Fruit fly (Drosophila melanogaster): ENCODE data around the gene Atg6.

Gene Atg6

DNA sequence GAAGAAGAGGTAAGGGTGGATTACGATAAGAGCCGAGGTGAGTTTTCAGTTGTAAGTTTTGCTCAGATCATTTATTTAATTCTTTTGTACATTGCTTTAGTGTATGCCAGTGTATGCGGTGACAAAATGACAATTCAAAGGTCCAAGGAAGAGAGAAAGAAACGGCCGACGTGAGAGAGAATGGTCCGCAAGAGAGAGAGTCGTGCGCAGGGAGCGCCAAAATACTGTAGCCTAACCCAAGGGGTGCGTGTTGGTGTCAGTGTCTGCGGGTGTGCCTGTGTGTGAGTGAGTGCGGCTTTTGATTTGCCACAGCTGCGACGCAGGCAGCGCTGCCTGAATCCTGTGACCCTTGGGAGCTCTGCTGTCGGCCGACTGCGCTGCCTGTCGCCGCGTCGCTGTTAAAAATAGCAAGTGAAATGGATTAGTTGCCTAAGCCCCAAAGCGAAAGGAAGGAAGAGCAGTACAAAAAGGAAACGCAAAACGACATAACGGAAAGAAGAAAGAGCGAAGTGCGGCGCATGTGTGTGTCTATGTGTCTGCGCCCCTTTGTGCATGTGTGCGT is 42.1 kb upstream of the Atg6 start:
- TF ChIP-seq dl (GFP tag; optimal IDR thresholded peaks at IDR 0.05; ENCODE audit: insufficient read depth in 1 of 2, partially characterized antibody in 2 of 2) (no peak), CG9705 (GFP tag; optimal IDR thresholded peaks at IDR 0.05) (no peak), Jra (GFP tag; optimal IDR thresholded peaks at IDR 0.05) (no peak), psq (GFP tag; optimal IDR thresholded peaks at IDR 0.05) (peak; percentile 61), sage (GFP tag; optimal IDR thresholded peaks at IDR 0.05) (no peak), foxo (GFP tag; optimal IDR thresholded peaks at IDR 0.05) (no peak), br (GFP tag; optimal IDR thresholded peaks at IDR 0.05) (no peak)

DNA sequence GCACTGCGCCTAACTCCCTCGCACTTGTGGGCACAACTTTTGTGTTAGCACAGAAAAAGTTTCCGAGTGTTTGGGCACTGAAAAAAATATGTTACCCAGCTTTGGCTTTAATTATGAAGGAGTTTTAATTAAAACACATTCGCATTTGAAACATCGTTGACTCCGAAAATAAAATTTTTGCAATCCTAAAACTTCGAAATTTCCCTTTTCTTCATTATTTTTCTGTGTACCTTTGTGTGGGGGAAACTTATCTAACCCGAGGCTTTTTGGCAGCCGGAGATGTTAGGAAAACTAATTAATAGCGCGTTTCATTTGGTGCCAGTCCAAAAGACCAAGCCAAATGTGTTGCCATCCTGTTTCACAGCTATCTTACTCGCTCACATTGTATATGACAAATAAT is 41.1 kb upstream of the Atg6 start:
- TF ChIP-seq CG32264 (GFP tag; optimal IDR thresholded peaks at IDR 0.05) (no peak), fru (GFP tag; optimal IDR thresholded peaks at IDR 0.05) (no peak), Mio (GFP tag; optimal IDR thresholded peaks at IDR 0.05) (no peak), N (GFP tag; optimal IDR thresholded peaks at IDR 0.05) (no peak), sv (GFP tag; optimal IDR thresholded peaks at IDR 0.05) (no peak), Dif (GFP tag; optimal IDR thresholded peaks at IDR 0.05; ENCODE audit: partially characterized antibody) (no peak), dsf (GFP tag; optimal IDR thresholded peaks at IDR 0.05; ENCODE audit: borderline replicate concordance) (no peak), pan (optimal IDR thresholded peaks at IDR 0.05) (no peak), Dfd (GFP tag; optimal IDR thresholded peaks at IDR 0.05) (no peak), psq (GFP tag; optimal IDR thresholded peaks at IDR 0.05) (no peak), dl (GFP tag; optimal IDR thresholded peaks at IDR 0.05; ENCODE audit: insufficient read depth in 1 of 2, partially characterized antibody in 2 of 2) (no peak), woc (GFP tag; optimal IDR thresholded peaks at IDR 0.05) (no peak), CrebA (GFP tag; optimal IDR thresholded peaks at IDR 0.05; ENCODE audit: borderline replicate concordance) (no peak), lola (GFP tag; optimal IDR thresholded peaks at IDR 0.05) (no peak), HLH106 (tag; optimal IDR thresholded peaks at IDR 0.05) (no peak), ey (GFP tag; optimal IDR thresholded peaks at IDR 0.05) (no peak), Hr83 (GFP tag; optimal IDR thresholded peaks at IDR 0.05; ENCODE audit: poor library complexity, severe bottlenecking) (no peak), rgr (GFP tag; optimal IDR thresholded peaks at IDR 0.05) (no peak), foxo (GFP tag; optimal IDR thresholded peaks at IDR 0.05) (no peak)

DNA sequence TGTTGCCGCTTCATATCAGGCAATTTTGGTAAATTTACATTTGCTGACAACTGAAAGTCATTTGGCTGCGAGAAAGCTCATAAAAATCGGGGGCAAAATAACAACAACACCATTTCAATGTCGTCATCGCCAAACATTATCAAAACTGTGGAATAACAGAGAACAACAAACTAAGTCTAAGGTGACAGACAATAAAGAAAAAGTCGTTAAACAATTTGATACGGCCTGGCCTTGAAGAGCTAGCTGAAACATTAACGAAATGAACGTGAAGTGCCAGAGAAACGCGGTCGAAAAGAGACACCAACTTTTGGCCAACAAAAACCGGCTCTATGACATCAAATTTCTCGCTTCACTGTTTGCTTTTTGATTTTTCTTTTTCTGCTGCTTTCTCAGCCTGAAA is 39.6 kb upstream of the Atg6 start:
- TF ChIP-seq Rel (GFP tag; optimal IDR thresholded peaks at IDR 0.05) = no peak
- peak; percentile 5 for TF ChIP-seq Rel (tag; optimal IDR thresholded peaks at IDR 0.05)
- TF ChIP-seq GATAd (GFP tag; optimal IDR thresholded peaks at IDR 0.05) = no peak

DNA sequence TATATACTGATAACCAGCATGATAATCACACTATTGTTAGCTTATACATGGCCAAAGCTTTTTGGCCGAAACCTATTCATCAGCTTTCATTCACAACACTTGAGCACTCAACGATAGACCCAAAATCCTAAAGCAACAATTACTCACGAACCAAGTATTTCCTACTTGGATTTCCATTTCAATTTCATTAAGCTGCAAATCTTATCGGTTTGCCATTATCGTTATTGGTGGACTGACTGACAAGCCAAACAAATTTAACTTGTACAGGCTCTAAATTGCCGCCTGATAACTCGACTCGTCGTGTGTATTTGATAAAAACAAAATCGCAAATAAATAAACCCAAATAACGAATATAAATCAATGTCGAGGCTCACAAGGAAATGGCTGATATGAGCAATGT is 34.4 kb upstream of the Atg6 start:
- peak; percentile 66 for TF ChIP-seq CrebA (GFP tag; optimal IDR thresholded peaks at IDR 0.05; ENCODE audit: borderline replicate concordance)
- TF ChIP-seq CG32264 (GFP tag; optimal IDR thresholded peaks at IDR 0.05) = no peak
- TF ChIP-seq lola (GFP tag; optimal IDR thresholded peaks at IDR 0.05) = no peak
- TF ChIP-seq foxo (GFP tag; optimal IDR thresholded peaks at IDR 0.05) = no peak
- TF ChIP-seq br (GFP tag; optimal IDR thresholded peaks at IDR 0.05) = no peak
- TF ChIP-seq brk (GFP tag; optimal IDR thresholded peaks at IDR 0.05) = peak; percentile 34
- TF ChIP-seq rgr (GFP tag; optimal IDR thresholded peaks at IDR 0.05) = no peak
- TF ChIP-seq Mio (GFP tag; optimal IDR thresholded peaks at IDR 0.05) = no peak
- TF ChIP-seq Jra (GFP tag; optimal IDR thresholded peaks at IDR 0.05) = no peak
- TF ChIP-seq fru (GFP tag; optimal IDR thresholded peaks at IDR 0.05) = no peak
- TF ChIP-seq woc (GFP tag; optimal IDR thresholded peaks at IDR 0.05) = no peak
- no peak for TF ChIP-seq CG9705 (GFP tag; optimal IDR thresholded peaks at IDR 0.05)
- no peak for TF ChIP-seq OdsH (GFP tag; optimal IDR thresholded peaks at IDR 0.05)
- no peak for TF ChIP-seq Dfd (GFP tag; optimal IDR thresholded peaks at IDR 0.05)
- no peak for TF ChIP-seq Hnf4 (GFP tag; optimal IDR thresholded peaks at IDR 0.05)
- TF ChIP-seq psq (GFP tag; optimal IDR thresholded peaks at IDR 0.05) = no peak
- TF ChIP-seq jim (GFP tag; optimal IDR thresholded peaks at IDR 0.05) = no peak
- peak; percentile 33 for TF ChIP-seq h (GFP tag; optimal IDR thresholded peaks at IDR 0.05)
- TF ChIP-seq ey (GFP tag; optimal IDR thresholded peaks at IDR 0.05) = no peak

DNA sequence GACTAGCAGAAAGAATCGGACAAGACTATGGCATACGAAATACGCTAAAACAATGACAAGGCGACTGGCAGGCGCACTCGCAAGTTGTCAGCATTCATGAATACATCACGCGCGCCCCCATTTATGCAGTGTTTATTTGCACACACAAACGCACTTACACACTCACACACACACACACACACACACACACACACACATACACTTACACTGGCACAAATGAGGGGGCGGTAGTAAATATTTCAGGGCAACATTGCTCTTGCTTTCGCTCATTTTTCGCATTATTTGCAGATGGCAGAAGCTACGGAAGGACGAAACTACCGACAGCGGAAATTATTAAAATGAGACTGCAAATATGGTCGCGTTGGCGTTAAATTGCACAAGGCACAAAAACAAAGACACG is 29.0 kb upstream of the Atg6 start:
- TF ChIP-seq Dfd (GFP tag; optimal IDR thresholded peaks at IDR 0.05) (peak; percentile 94), Abd-B (GFP tag; optimal IDR thresholded peaks at IDR 0.05) (no peak)
